Fruit fly (Drosophila melanogaster) whole organism, embryonic: Measurements from ENCODE around the gene CG15865.

Experiments used
- ATbp ChIP-seq: fragments of 200-800 bp; sonication (Bioruptor generic); optimal IDR thresholded peaks from 2 replicates; lab custom pipeline; 2017; ENCODE audit warnings: missing biosample characterization, mild to moderate bottlenecking, missing genetic modification characterization, missing genetic modification reagents
- Bteb2 ChIP-seq: fragments of 200-800 bp; sonication (Bioruptor generic); optimal IDR thresholded peaks from 2 replicates; lab custom pipeline; 2016; ENCODE audit warnings: missing biosample characterization, missing genetic modification characterization
- CG11093 ChIP-seq: fragments of 200-800 bp; sonication (Bioruptor generic); IDR thresholded peaks from 3 replicates; pipeline ENCODE4 v1.3.6; 2022; ENCODE audit warnings: missing biosample characterization, missing genetic modification characterization
- CG11560 ChIP-seq: fragments of 200-800 bp; sonication (Bioruptor generic); IDR thresholded peaks from 3 replicates; pipeline ENCODE4 v1.3.6; 2022; ENCODE audit warnings: missing biosample characterization, missing genetic modification characterization
- CG12155 ChIP-seq: fragments of 200-800 bp; sonication (Bioruptor generic); optimal IDR thresholded peaks from 3 replicates; lab custom pipeline; 2016; ENCODE audit warnings: missing biosample characterization, missing genetic modification characterization
- CG12219 ChIP-seq: fragments of 200-800 bp; sonication (Bioruptor generic); optimal IDR thresholded peaks from 3 replicates; lab custom pipeline; 2018; ENCODE audit warnings: missing biosample characterization, mild to moderate bottlenecking, missing genetic modification characterization
- CG12769 ChIP-seq: fragments of 200-800 bp; sonication (Bioruptor generic); optimal IDR thresholded peaks from 2 replicates; lab custom pipeline; 2019; ENCODE audit warnings: missing biosample characterization, mild to moderate bottlenecking, missing genetic modification characterization, moderate library complexity
- CG15479 ChIP-seq: fragments of 200-800 bp; sonication (Bioruptor generic); optimal IDR thresholded peaks from 3 replicates; lab custom pipeline; 2019; ENCODE audit warnings: missing biosample characterization, mild to moderate bottlenecking, missing genetic modification characterization, moderate library complexity
- CG15601 ChIP-seq: fragments of 200-800 bp; sonication (Bioruptor generic); optimal IDR thresholded peaks from 3 replicates; lab custom pipeline; 2019; ENCODE audit warnings: missing biosample characterization, mild to moderate bottlenecking, missing genetic modification characterization, moderate library complexity
- CG1647 ChIP-seq: fragments of 200-800 bp; sonication (Bioruptor generic); optimal IDR thresholded peaks from 3 replicates; lab custom pipeline; 2016; ENCODE audit warnings: missing biosample characterization, missing genetic modification characterization
- CG16779 ChIP-seq: fragments of 200-800 bp; sonication (Bioruptor generic); IDR thresholded peaks from 2 replicates; pipeline ENCODE4 v1.3.6; 2022; ENCODE audit warnings: missing biosample characterization, missing genetic modification characterization
- CG17802 ChIP-seq: fragments of 200-800 bp; sonication (Bioruptor generic); optimal IDR thresholded peaks from 2 replicates; lab custom pipeline; 2018; ENCODE audit warnings: missing biosample characterization, mild to moderate bottlenecking, missing genetic modification characterization, moderate library complexity
- CG3281 ChIP-seq: fragments of 200-800 bp; sonication (Bioruptor generic); optimal IDR thresholded peaks from 3 replicates; lab custom pipeline; 2017; ENCODE audit warnings: missing biosample characterization, mild to moderate bottlenecking, missing genetic modification characterization
- CG3838 ChIP-seq: fragments of 200-800 bp; sonication (Bioruptor generic); optimal IDR thresholded peaks from 3 replicates; lab custom pipeline; 2016; ENCODE audit warnings: missing biosample characterization, missing genetic modification characterization
- CG4707 ChIP-seq: fragments of 200-800 bp; sonication (Bioruptor generic); optimal IDR thresholded peaks from 2 replicates; lab custom pipeline; 2018; ENCODE audit warnings: missing biosample characterization, mild to moderate bottlenecking, missing genetic modification characterization, moderate library complexity
- CG6813 ChIP-seq: fragments of 200-800 bp; sonication (Bioruptor generic); optimal IDR thresholded peaks from 2 replicates; lab custom pipeline; 2017; ENCODE audit warnings: missing biosample characterization, missing genetic modification characterization, mild to moderate bottlenecking, moderate library complexity, missing genetic modification reagents
- CG7556 ChIP-seq: fragments of 200-800 bp; sonication (Bioruptor generic); optimal IDR thresholded peaks from 2 replicates; lab custom pipeline; 2017; ENCODE audit warnings: missing biosample characterization, mild to moderate bottlenecking, missing genetic modification characterization
- CG8089 ChIP-seq: fragments of 200-800 bp; sonication (Bioruptor generic); optimal IDR thresholded peaks from 3 replicates; lab custom pipeline; 2016; ENCODE audit warnings: missing biosample characterization, missing genetic modification characterization
- CG9876 ChIP-seq: fragments of 200-800 bp; sonication (Bioruptor generic); optimal IDR thresholded peaks from 2 replicates; lab custom pipeline; 2016; ENCODE audit warnings: missing biosample characterization, missing genetic modification characterization
- CHES-1-like ChIP-seq: fragments of 200-800 bp; sonication (Bioruptor generic); optimal IDR thresholded peaks from 2 replicates; lab custom pipeline; 2016; ENCODE audit warnings: missing biosample characterization, missing genetic modification characterization
- CoRest ChIP-seq: fragments of 200-800 bp; sonication (Bioruptor generic); optimal IDR thresholded peaks from 3 replicates; lab custom pipeline; 2018; ENCODE audit warnings: missing biosample characterization, mild to moderate bottlenecking, missing genetic modification characterization, moderate library complexity
- Dip2 ChIP-seq: fragments of 200-800 bp; sonication (Bioruptor generic); IDR thresholded peaks from 2 replicates; pipeline ENCODE4 v1.3.6; 2022; ENCODE audit warnings: missing biosample characterization, missing genetic modification characterization
- E2f1 ChIP-seq: fragments of 200-800 bp; sonication (Bioruptor generic); IDR thresholded peaks from 2 replicates; pipeline ENCODE4 v1.3.6; 2022; ENCODE audit warnings: missing biosample characterization, missing genetic modification characterization
- Ets65A ChIP-seq: fragments of 200-800 bp; sonication (Bioruptor generic); peaks from one replicate; lab custom pipeline; 2016; ENCODE audit warnings: missing biosample characterization, missing genetic modification characterization
- Ets97D ChIP-seq: fragments of 200-800 bp; sonication (Bioruptor generic); optimal IDR thresholded peaks from 3 replicates; lab custom pipeline; 2016; ENCODE audit warnings: missing biosample characterization, missing genetic modification characterization
- HLH3B ChIP-seq: fragments of 200-800 bp; sonication (Bioruptor generic); IDR thresholded peaks from 2 replicates; pipeline ENCODE4 v1.3.6; 2022; ENCODE audit warnings: missing biosample characterization, missing genetic modification characterization
- HmgD ChIP-seq: fragments of 200-800 bp; sonication (Bioruptor generic); optimal IDR thresholded peaks from 3 replicates; lab custom pipeline; 2016; ENCODE audit warnings: missing biosample characterization, missing genetic modification characterization
- MTF-1 ChIP-seq: fragments of 200-800 bp; sonication (Bioruptor generic); optimal IDR thresholded peaks from 2 replicates; lab custom pipeline; 2018; ENCODE audit warnings: missing biosample characterization, mild to moderate bottlenecking, missing genetic modification characterization, borderline replicate concordance
- Optix ChIP-seq: fragments of 200-800 bp; sonication (Bioruptor generic); IDR thresholded peaks from 3 replicates; pipeline ENCODE4 v1.3.6; 2022; ENCODE audit warnings: missing biosample characterization, missing genetic modification characterization
- Scr ChIP-seq: fragments of 200-800 bp; sonication (Bioruptor generic); IDR thresholded peaks from 2 replicates; pipeline ENCODE4 v1.3.6; 2022; ENCODE audit warnings: missing biosample characterization, missing genetic modification characterization; ENCODE audit not compliant: partially characterized antibody
- az2 ChIP-seq: fragments of 200-800 bp; sonication (Bioruptor generic); optimal IDR thresholded peaks from 3 replicates; lab custom pipeline; 2016; ENCODE audit warnings: missing biosample characterization, missing genetic modification characterization
- cato ChIP-seq: fragments of 200-800 bp; sonication (Bioruptor generic); optimal IDR thresholded peaks from 2 replicates; lab custom pipeline; 2016; ENCODE audit warnings: missing biosample characterization, missing genetic modification characterization, borderline replicate concordance
- cg ChIP-seq: fragments of 200-800 bp; sonication (Bioruptor generic); optimal IDR thresholded peaks from 3 replicates; lab custom pipeline; 2019; ENCODE audit warnings: missing biosample characterization, mild to moderate bottlenecking, missing genetic modification characterization, moderate library complexity
- cwo ChIP-seq: fragments of 200-800 bp; sonication (Bioruptor generic); optimal IDR thresholded peaks from 3 replicates; lab custom pipeline; 2017; ENCODE audit warnings: missing biosample characterization, missing genetic modification characterization, mild to moderate bottlenecking, moderate library complexity, missing genetic modification reagents
- ems ChIP-seq: fragments of 200-800 bp; sonication (Bioruptor generic); optimal IDR thresholded peaks from 3 replicates; lab custom pipeline; 2016; ENCODE audit warnings: missing biosample characterization, missing genetic modification characterization
- fd102C ChIP-seq: fragments of 200-800 bp; sonication (Bioruptor generic); optimal IDR thresholded peaks from 2 replicates; lab custom pipeline; 2018; ENCODE audit warnings: missing biosample characterization, mild to moderate bottlenecking, missing genetic modification characterization, moderate library complexity
- gcm ChIP-seq: fragments of 200-800 bp; sonication (Bioruptor generic); optimal IDR thresholded peaks from 2 replicates; lab custom pipeline; 2019; ENCODE audit warnings: missing biosample characterization, mild to moderate bottlenecking, missing genetic modification characterization, moderate library complexity
- kah ChIP-seq: fragments of 200-800 bp; sonication (Bioruptor generic); optimal IDR thresholded peaks from 2 replicates; lab custom pipeline; 2018; ENCODE audit warnings: missing biosample characterization, mild to moderate bottlenecking, missing genetic modification characterization
- pho ChIP-seq: fragments of 200-800 bp; sonication (Bioruptor generic); optimal IDR thresholded peaks from 2 replicates; lab custom pipeline; 2016; ENCODE audit warnings: missing biosample characterization, missing genetic modification characterization
- pita ChIP-seq: fragments of 200-800 bp; sonication (Bioruptor generic); optimal IDR thresholded peaks from 2 replicates; lab custom pipeline; 2017; ENCODE audit warnings: missing biosample characterization, mild to moderate bottlenecking, missing genetic modification characterization
- prd ChIP-seq, 3 experiments: fragments of >200 bp in 2 of 3; fragments of 200-800 bp in 1 of 3; sonication (Bioruptor generic) in 1 of 3; optimal IDR thresholded peaks in 2 of 3; IDR thresholded peaks in 1 of 3; 2 replicates in 2 of 3; 3 replicates in 1 of 3; pipeline versions ENCODE4 v1.3.6 to Lab custom; 2017 to 2022; ENCODE audit warnings: missing biosample characterization in 1 of 3, missing genetic modification characterization in 1 of 3
- ranshi ChIP-seq: fragments of 200-800 bp; sonication (Bioruptor generic); IDR thresholded peaks from 2 replicates; pipeline ENCODE4 v1.3.6; 2022; ENCODE audit warnings: missing biosample characterization, missing genetic modification characterization
- schlank ChIP-seq: fragments of 200-800 bp; sonication (Bioruptor generic); optimal IDR thresholded peaks from 2 replicates; lab custom pipeline; 2018; ENCODE audit warnings: missing biosample characterization, mild to moderate bottlenecking, missing genetic modification characterization
- trh ChIP-seq: fragments of 200-800 bp; sonication (Bioruptor generic); optimal IDR thresholded peaks from 2 replicates; lab custom pipeline; 2016; ENCODE audit warnings: missing biosample characterization, missing genetic modification characterization
- tx ChIP-seq: fragments of 200-800 bp; sonication (Bioruptor generic); optimal IDR thresholded peaks from 2 replicates; lab custom pipeline; 2016; ENCODE audit warnings: missing biosample characterization, missing genetic modification characterization
- zen ChIP-seq: fragments of 200-800 bp; sonication (Bioruptor generic); optimal IDR thresholded peaks from 3 replicates; lab custom pipeline; 2018; ENCODE audit warnings: missing biosample characterization, mild to moderate bottlenecking, missing genetic modification characterization, moderate library complexity
- zfh2 ChIP-seq: fragments of 200-800 bp; sonication (Bioruptor generic); optimal IDR thresholded peaks from 2 replicates; lab custom pipeline; 2016; ENCODE audit warnings: missing biosample characterization, missing genetic modification characterization

The CG15865 gene

DNA sequence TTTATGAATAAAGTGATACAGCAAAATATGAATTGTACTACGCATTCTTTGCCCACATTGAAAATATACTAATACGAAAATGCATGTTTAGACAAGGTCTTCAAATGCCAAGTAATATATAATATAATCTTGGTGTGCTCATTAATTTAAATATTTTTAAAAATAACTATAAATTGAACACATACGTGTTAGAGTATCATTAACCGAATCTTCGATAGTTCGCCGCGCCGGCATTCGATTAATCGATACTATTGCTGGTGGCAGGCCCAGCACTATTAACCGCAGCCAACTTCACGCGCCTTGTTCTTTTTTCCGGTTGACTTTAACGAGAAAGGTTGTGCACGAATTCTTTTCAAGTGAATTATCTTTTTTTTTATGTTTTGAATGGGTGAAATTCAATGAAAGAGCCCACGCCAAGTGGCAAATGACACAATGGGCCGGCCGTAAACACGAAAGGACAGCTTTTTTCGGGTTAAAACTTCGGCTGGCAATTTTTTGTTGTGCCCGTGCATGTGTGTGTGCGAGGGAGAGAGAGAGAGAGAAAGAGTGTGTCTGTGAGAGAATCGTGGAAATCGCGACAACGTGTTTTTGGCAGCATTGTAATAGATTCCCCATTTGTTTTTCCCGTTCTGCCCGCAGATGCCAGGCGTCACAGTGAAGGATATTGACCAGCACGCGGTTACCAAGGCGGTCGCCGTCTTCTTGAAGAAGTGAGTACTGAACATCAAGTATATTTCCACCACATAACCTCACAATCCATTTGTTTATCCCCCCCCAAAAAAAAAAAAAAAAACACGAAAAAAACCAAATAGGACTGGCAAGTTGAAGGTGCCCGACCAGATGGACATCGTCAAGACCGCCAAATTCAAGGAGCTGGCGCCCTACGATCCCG lies 26.4 kb downstream of the CG15865 start, which contains the start of gene RpS19a (continued):
- TF ChIP-seq CG1647 (peak; percentile 53), CG15601 (tag; lab: Kevin White, UChicago) (peak; percentile 67), pho (peak; percentile 9), prd (optimal IDR thresholded peaks at IDR 0.05; lab: Kevin White, UChicago) (no peak), prd (GFP tag; IDR thresholded peaks at IDR 0.05; lab: Robert Waterston, UW) (peak; percentile 47; the same call in 2 of the 3 replicates), kah (GFP tag; lab: Kevin White, UChicago) (peak; percentile 60), CG12769 (tag; lab: Kevin White, UChicago) (peak; percentile 53), zen (tag; lab: Kevin White, UChicago) (peak; percentile 40), CHES-1-like (GFP tag; lab: Kevin White, UChicago) (no peak), CoRest (peak; percentile 57), Dip2 (GFP tag; lab: Robert Waterston, UW) (no peak), tx (GFP tag; lab: Kevin White, UChicago) (no peak), CG9876 (peak; percentile 58), Scr (GFP tag; lab: Robert Waterston, UW) (peak; percentile 66; the same call in 1 of the 2 replicates), fd102C (peak; percentile 53), CG3281 (GFP tag; lab: Kevin White, UChicago) (peak; percentile 87), cato (GFP tag; lab: Kevin White, UChicago) (no peak), CG8089 (GFP tag; lab: Kevin White, UChicago) (peak; percentile 55), gcm (GFP tag; lab: Kevin White, UChicago) (peak; percentile 67), cg (GFP tag; lab: Kevin White, UChicago) (peak; percentile 72), Ets65A (GFP tag; lab: Kevin White, UChicago) (peak; percentile 53), CG17802 (tag; lab: Kevin White, UChicago) (peak; percentile 80), pita (GFP tag; lab: Kevin White, UChicago) (no peak), zfh2 (GFP tag; lab: Kevin White, UChicago) (peak; percentile 23), CG15479 (GFP tag; lab: Kevin White, UChicago) (peak; percentile 15), HmgD (peak; percentile 40), cwo (GFP tag; lab: Kevin White, UChicago) (peak; percentile 55), ATbp (GFP tag; lab: Kevin White, UChicago) (peak; percentile 83), Optix (peak; percentile 66; the same call in 2 of the 3 replicates), az2 (GFP tag; lab: Kevin White, UChicago) (peak; percentile 35), MTF-1 (GFP tag; lab: Kevin White, UChicago) (peak; percentile 95), CG7556 (peak; percentile 72), HLH3B (GFP tag; lab: Robert Waterston, UW) (peak; percentile 56), trh (no peak), CG16779 (GFP tag; lab: Robert Waterston, UW) (0 out of 2 replicates have a peak, but pooled peaks have one; percentile 66), Bteb2 (GFP tag; lab: Kevin White, UChicago) (peak; percentile 36), CG6813 (GFP tag; lab: Kevin White, UChicago) (peak; percentile 88), CG12155 (peak; percentile 27), ems (GFP tag; lab: Kevin White, UChicago) (peak; percentile 15), CG11560 (peak; percentile 96), ranshi (GFP tag; lab: Robert Waterston, UW) (peak; percentile 72), CG11093 (GFP tag; lab: Robert Waterston, UW) (no peak), CG3838 (no peak), E2f1 (peak; percentile 61), CG12219 (GFP tag; lab: Kevin White, UChicago) (peak; percentile 78), schlank (tag; lab: Kevin White, UChicago) (peak; percentile 85), Ets97D (GFP tag; lab: Kevin White, UChicago) (peak; percentile 99), CG4707 (GFP tag; lab: Kevin White, UChicago) (peak; percentile 88)
